Worm (Caenorhabditis elegans) whole organism, L4 larva: ENCODE data around the gene prx-5.

Source experiments
- D1046.2 ChIP-seq: fragments of 200-800 bp; sonication (Bioruptor generic); IDR thresholded peaks from 2 replicates; pipeline ENCODE4 v1.3.6; 2022; ENCODE audit warnings: missing genetic modification characterization, missing compliant biosample characterization
- R02D3.7 ChIP-seq: fragments of 150-350 bp; sonication (generic microtip); optimal IDR thresholded peaks from 3 replicates; lab custom pipeline; 2014; ENCODE audit warnings: missing biosample characterization, missing genetic modification characterization
- T20F7.1 ChIP-seq: fragments of 200-800 bp; sonication (Bioruptor generic); optimal IDR thresholded peaks from 2 replicates; lab custom pipeline; 2018; ENCODE audit warnings: mild to moderate bottlenecking, missing genetic modification characterization, missing compliant biosample characterization
- ama-1 ChIP-seq: fragments of 150-350 bp; optimal IDR thresholded peaks from 2 replicates; lab custom pipeline; 2014; ENCODE audit warnings: inconsistent platforms, mixed read lengths
- ces-1 ChIP-seq: fragments of 150-350 bp; sonication (generic microtip); optimal IDR thresholded peaks from 4 replicates; lab custom pipeline; 2014; ENCODE audit warnings: missing biosample characterization, missing genetic modification reagents, missing genetic modification characterization
- nhr-41 ChIP-seq: fragments of 200-800 bp; sonication (Bioruptor generic); IDR thresholded peaks from 2 replicates; pipeline ENCODE4 v1.3.6; 2022; ENCODE audit warnings: missing genetic modification reagents, missing genetic modification characterization, missing compliant biosample characterization
- nhr-42 ChIP-seq: fragments of 200-800 bp; sonication (Bioruptor generic); IDR thresholded peaks from 2 replicates; pipeline ENCODE4 v1.3.6; 2022; ENCODE audit warnings: missing genetic modification characterization, missing compliant biosample characterization
- nhr-6 ChIP-seq: fragments of 150-350 bp; optimal IDR thresholded peaks from 2 replicates; lab custom pipeline; 2014; ENCODE audit warnings: missing biosample characterization, missing genetic modification characterization
- skn-1 ChIP-seq: fragments of 150-350 bp; optimal IDR thresholded peaks from 2 replicates; lab custom pipeline; 2014; ENCODE audit warnings: missing biosample characterization, missing genetic modification characterization
- snpc-4 ChIP-seq: fragments of 150-350 bp; optimal IDR thresholded peaks from 2 replicates; lab custom pipeline; 2014; ENCODE audit warnings: missing biosample characterization, missing genetic modification characterization
- zip-2 ChIP-seq: fragments of 150-350 bp; optimal IDR thresholded peaks from 2 replicates; lab custom pipeline; 2014; ENCODE audit warnings: missing biosample characterization, missing genetic modification characterization

ce11 chrII:8743379-8744173, 39.0 kb downstream of the prx-5 start, which contains the start of gene mak-1:
- TF ChIP-seq ama-1 (lab: Kevin White, UChicago), result peak; percentile 94
- no peak for TF ChIP-seq D1046.2 (GFP tag; lab: Robert Waterston, UW)
- no peak for TF ChIP-seq nhr-41 (GFP tag; lab: Robert Waterston, UW)
- peak; percentile 39 for TF ChIP-seq nhr-6 (tag; lab: Kevin White, UChicago)
- no peak for TF ChIP-seq zip-2
- no peak for TF ChIP-seq nhr-42 (GFP tag; lab: Robert Waterston, UW)
- no peak for TF ChIP-seq R02D3.7 (tag; lab: Kevin White, UChicago)
- no peak for TF ChIP-seq skn-1
- no peak for TF ChIP-seq T20F7.1 (GFP tag; lab: Kevin White, UChicago)
- no peak for TF ChIP-seq snpc-4 (tag; lab: Kevin White, UChicago)
- no peak for TF ChIP-seq ces-1 (GFP tag; lab: Kevin White, UChicago)
